Worm (Caenorhabditis elegans): ENCODE results near the gene T11G6.2.

The T11G6.2 gene

ce11 chrIV:10832148-10832547 is 26.1 kb downstream of the T11G6.2 start, which contains the start of gene best-15:
Gene best-15 (minus strand): TSS chrIV:10832248.
- TF ChIP-seq unc-62 (GFP tag; optimal IDR thresholded peaks at IDR 0.05): no peak

ce11 chrIV:10828049-10828448 is 30.2 kb downstream of the T11G6.2 start, which contains the start of gene npax-3:
Gene npax-3 (minus strand): TSS chrIV:10828149.
- TF ChIP-seq unc-62 (GFP tag; optimal IDR thresholded peaks at IDR 0.05): no peak

- no peak for TF ChIP-seq unc-62 (GFP tag; optimal IDR thresholded peaks at IDR 0.05)
Measured at ce11 chrIV:10826029-10826428, 32.3 kb downstream of the T11G6.2 start.

- TF ChIP-seq unc-62 (GFP tag; optimal IDR thresholded peaks at IDR 0.05): no peak
Measured at ce11 chrIV:10825383-10825782, 32.9 kb downstream of the T11G6.2 start.

ce11 chrIV:10821672-10822304 is 36.5 kb downstream of the T11G6.2 start:
- peak; percentile 71 for TF ChIP-seq unc-62 (GFP tag; optimal IDR thresholded peaks at IDR 0.05)

- TF ChIP-seq unc-62 (GFP tag; optimal IDR thresholded peaks at IDR 0.05): no peak
Measured at ce11 chrIV:10820837-10821671, 37.2 kb downstream of the T11G6.2 start.

- TF ChIP-seq unc-62 (GFP tag; optimal IDR thresholded peaks at IDR 0.05): no peak
Measured at ce11 chrIV:10820114-10820513, 38.2 kb downstream of the T11G6.2 start.

ce11 chrIV:10819049-10819448 is 39.2 kb downstream of the T11G6.2 start:
- no peak for TF ChIP-seq unc-62 (GFP tag; optimal IDR thresholded peaks at IDR 0.05)

- TF ChIP-seq unc-62 (GFP tag; optimal IDR thresholded peaks at IDR 0.05): no peak
Measured at ce11 chrIV:10817030-10817429, 41.3 kb downstream of the T11G6.2 start.

ce11 chrIV:10815950-10816349 is 42.3 kb downstream of the T11G6.2 start:
- no peak for TF ChIP-seq unc-62 (GFP tag; optimal IDR thresholded peaks at IDR 0.05)

- no peak for TF ChIP-seq unc-62 (GFP tag; optimal IDR thresholded peaks at IDR 0.05)
Measured at ce11 chrIV:10812099-10812498, 46.2 kb downstream of the T11G6.2 start, which contains the start of gene miz-1. Gene miz-1 (plus strand): TSS chrIV:10812399.

- TF ChIP-seq unc-62 (GFP tag; optimal IDR thresholded peaks at IDR 0.05): no peak
Measured at ce11 chrIV:10811388-10811787, 46.9 kb downstream of the T11G6.2 start.

- TF ChIP-seq unc-62 (GFP tag; optimal IDR thresholded peaks at IDR 0.05): no peak
Measured at ce11 chrIV:10810820-10811219, 47.5 kb downstream of the T11G6.2 start.
